Fruit fly (Drosophila melanogaster): ENCODE data around the gene CG4367.

The CG4367 gene

dm6 chr3R:20308972-20309660 lies 4.3 kb upstream of the CG4367 start, which contains the start of gene Orp8 (continued):
- 0 out of 2 replicates have a peak, but pooled peaks have one; percentile 14 for TF ChIP-seq Xrp1 (GFP tag; IDR thresholded peaks at IDR 0.05)
- TF ChIP-seq Hr78 (GFP tag; optimal IDR thresholded peaks at IDR 0.05) = no peak
- TF ChIP-seq cato (GFP tag; optimal IDR thresholded peaks at IDR 0.05; ENCODE audit: borderline replicate concordance) = no peak
- no peak for TF ChIP-seq eve (GFP tag; optimal IDR thresholded peaks at IDR 0.05)
- TF ChIP-seq CG9727 (GFP tag; optimal IDR thresholded peaks at IDR 0.05) = no peak
- TF ChIP-seq abd-A (tag; optimal IDR thresholded peaks at IDR 0.05) = no peak
- no peak for TF ChIP-seq CG8478 (optimal IDR thresholded peaks at IDR 0.05)
- no peak for TF ChIP-seq CG32772 (GFP tag; IDR thresholded peaks at IDR 0.05)
- TF ChIP-seq CG17612 (GFP tag; IDR thresholded peaks at IDR 0.05) = no peak
- TF ChIP-seq E2f2 (GFP tag; IDR thresholded peaks at IDR 0.05) = peak; percentile 87
- TF ChIP-seq gt (GFP tag; IDR thresholded peaks at IDR 0.05) = no peak
- TF ChIP-seq jing (GFP tag; optimal IDR thresholded peaks at IDR 0.05) = no peak
- TF ChIP-seq Neu2 (GFP tag; optimal IDR thresholded peaks at IDR 0.05; ENCODE audit: borderline replicate concordance) = no peak
- TF ChIP-seq Side (GFP tag; optimal IDR thresholded peaks at IDR 0.05) = peak; percentile 37
- TF ChIP-seq CTCF (GFP tag; optimal IDR thresholded peaks at IDR 0.05) = no peak
- TF ChIP-seq Sin3A (optimal IDR thresholded peaks at IDR 0.05) = peak; percentile 76
- no peak for TF ChIP-seq Vsx1 (GFP tag; optimal IDR thresholded peaks at IDR 0.05)
- peak; percentile 46 for TF ChIP-seq cwo (GFP tag; optimal IDR thresholded peaks at IDR 0.05)
- TF ChIP-seq ind (GFP tag; optimal IDR thresholded peaks at IDR 0.05) = no peak
- no peak for TF ChIP-seq fd102C (GFP tag; optimal IDR thresholded peaks at IDR 0.05)
- peak; percentile 51 for TF ChIP-seq kni (GFP tag; optimal IDR thresholded peaks at IDR 0.05)
- peak; percentile 53; the same call in 1 of the 2 replicates for TF ChIP-seq Atf6 (GFP tag; IDR thresholded peaks at IDR 0.05)
- TF ChIP-seq gem (tag; optimal IDR thresholded peaks at IDR 0.05) = no peak
- TF ChIP-seq vvl (GFP tag; IDR thresholded peaks at IDR 0.05) = peak; percentile 66
- TF ChIP-seq Dll (GFP tag; IDR thresholded peaks at IDR 0.05; ENCODE audit: partially characterized antibody) = peak; percentile 62; the same call in 2 of the 4 replicates
- no peak for TF ChIP-seq chn (GFP tag; optimal IDR thresholded peaks at IDR 0.05)
- TF ChIP-seq nau (GFP tag; optimal IDR thresholded peaks at IDR 0.05) = no peak
- TF ChIP-seq slbo (GFP tag; IDR thresholded peaks at IDR 0.05) = no peak
- TF ChIP-seq trem (tag; optimal IDR thresholded peaks at IDR 0.05) = peak; percentile 29
- no peak for TF ChIP-seq CG12236 (GFP tag; optimal IDR thresholded peaks at IDR 0.05)
- TF ChIP-seq CG6791 (GFP tag; IDR thresholded peaks at IDR 0.05; ENCODE audit: partially characterized antibody) = peak; percentile 46; the same call in 1 of the 3 replicates
- no peak for TF ChIP-seq Max (GFP tag; optimal IDR thresholded peaks at IDR 0.05)
- TF ChIP-seq CG1233 (GFP tag; optimal IDR thresholded peaks at IDR 0.05) = no peak
- TF ChIP-seq CG14965 (GFP tag; optimal IDR thresholded peaks at IDR 0.05; ENCODE audit: borderline replicate concordance) = no peak
- no peak for TF ChIP-seq Lpt (GFP tag; optimal IDR thresholded peaks at IDR 0.05)
- TF ChIP-seq CG9876 (GFP tag; optimal IDR thresholded peaks at IDR 0.05) = no peak
- TF ChIP-seq toy (GFP tag; IDR thresholded peaks at IDR 0.05) = no peak
- no peak for TF ChIP-seq CG12155 (GFP tag; optimal IDR thresholded peaks at IDR 0.05)
- peak; percentile 88 for TF ChIP-seq Deaf1 (tag; optimal IDR thresholded peaks at IDR 0.05)
- no peak for TF ChIP-seq tup (GFP tag; optimal IDR thresholded peaks at IDR 0.05)
- no peak for TF ChIP-seq slou (GFP tag; optimal IDR thresholded peaks at IDR 0.05)
- TF ChIP-seq Dbx (GFP tag; IDR thresholded peaks at IDR 0.05) = peak; percentile 36; the same call in 1 of the 3 replicates
- no peak for TF ChIP-seq CG12942 (GFP tag; optimal IDR thresholded peaks at IDR 0.05)
- TF ChIP-seq bab2 (GFP tag; optimal IDR thresholded peaks at IDR 0.05) = no peak
- no peak for TF ChIP-seq zf30C (GFP tag; optimal IDR thresholded peaks at IDR 0.05)
- no peak for TF ChIP-seq Tbp (GFP tag; optimal IDR thresholded peaks at IDR 0.05)
- TF ChIP-seq CG1024 (GFP tag; IDR thresholded peaks at IDR 0.05) = no peak
- peak; percentile 24 for TF ChIP-seq CG12391 (tag; optimal IDR thresholded peaks at IDR 0.05)
- peak; percentile 11 for TF ChIP-seq CG7839 (tag; optimal IDR thresholded peaks at IDR 0.05)
- TF ChIP-seq ap (GFP tag; IDR thresholded peaks at IDR 0.05) = no peak
- TF ChIP-seq sna (GFP tag; IDR thresholded peaks at IDR 0.05; ENCODE audit: partially characterized antibody) = peak; percentile 54; the same call in 1 of the 2 replicates
